In the genomic region with DNA sequence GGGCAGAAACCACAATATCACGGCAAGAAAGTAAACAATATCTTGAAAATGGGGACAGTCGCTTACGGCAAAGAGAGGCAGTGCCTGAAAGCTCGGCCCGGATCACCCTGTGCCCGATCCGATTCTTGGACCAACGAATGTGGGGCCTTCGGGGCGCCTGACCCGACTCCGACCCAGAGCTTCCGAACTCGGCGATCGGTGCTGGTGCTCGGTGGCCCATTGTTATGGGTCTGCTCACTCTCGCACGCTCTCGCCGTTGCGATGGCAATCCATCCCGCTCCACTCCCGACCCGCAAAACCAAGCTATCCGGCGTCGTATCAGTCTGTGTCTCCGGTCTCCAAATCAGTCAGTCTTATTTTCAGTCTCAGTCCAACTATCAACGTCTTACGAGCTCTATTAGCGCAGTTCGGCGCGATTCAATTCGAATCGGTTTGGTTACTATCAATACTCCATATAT, we compare ENCODE assay signal across 1 fruit fly cellular context.
A peak's percentile ranks its signal among the peaks of the same experiment; 100 is the strongest.
TF ChIP-seq lines count a peak whose summit lies in the region.

A gene (plus strand): TSS at position 362 of the 458 bp plus-strand sequence.

TF ChIP-seq in whole organism, embryonic, 481 proteins besides CTCF, POLR2A, EP300 and RAD21 (continued from another document and continues in another):
- TF ChIP-seq tna (GFP tag; IDR thresholded peaks at IDR 0.05; lab: Robert Waterston, UW; ENCODE audit: partially characterized antibody) (peak; percentile 33; the same call in 1 of the 2 replicates), ranshi (GFP tag; IDR thresholded peaks at IDR 0.05; lab: Robert Waterston, UW) (peak; percentile 36; the same call in 1 of the 2 replicates), ci (GFP tag; IDR thresholded peaks at IDR 0.05; lab: Robert Waterston, UW) (peak; percentile 80), zen2 (GFP tag; IDR thresholded peaks at IDR 0.05; lab: Robert Waterston, UW; ENCODE audit: partially characterized antibody) (0 out of 3 replicates have a peak, but pooled peaks have one; percentile 60), CG4282 (GFP tag; optimal IDR thresholded peaks at IDR 0.05; lab: Kevin White, UChicago) (no peak), slbo (GFP tag; IDR thresholded peaks at IDR 0.05; lab: Robert Waterston, UW) (0 out of 2 replicates have a peak, but pooled peaks have one; percentile 16), Dll (GFP tag; IDR thresholded peaks at IDR 0.05; lab: Robert Waterston, UW; ENCODE audit: partially characterized antibody) (0 out of 4 replicates have a peak, but pooled peaks have one; percentile 19), pho (GFP tag; optimal IDR thresholded peaks at IDR 0.05; lab: Kevin White, UChicago) (no peak), CG3995 (GFP tag; optimal IDR thresholded peaks at IDR 0.05; lab: Kevin White, UChicago) (no peak), seq (GFP tag; IDR thresholded peaks at IDR 0.05; lab: Robert Waterston, UW) (no peak), z (GFP tag; IDR thresholded peaks at IDR 0.05; lab: Robert Waterston, UW) (0 out of 3 replicates have a peak, but pooled peaks have one; percentile 31), CG3726 (GFP tag; IDR thresholded peaks at IDR 0.05; lab: Robert Waterston, UW) (no peak), ssp (GFP tag; IDR thresholded peaks at IDR 0.05; lab: Robert Waterston, UW) (no peak), CG6272 (GFP tag; IDR thresholded peaks at IDR 0.05; lab: Robert Waterston, UW) (no peak), CG10267 (tag; optimal IDR thresholded peaks at IDR 0.05; lab: Kevin White, UChicago) (no peak), CG2116 (GFP tag; optimal IDR thresholded peaks at IDR 0.05; lab: Kevin White, UChicago) (no peak), vvl (GFP tag; IDR thresholded peaks at IDR 0.05; lab: Robert Waterston, UW) (peak; percentile 71), slou (GFP tag; optimal IDR thresholded peaks at IDR 0.05; lab: Kevin White, UChicago) (no peak), gfzf (GFP tag; optimal IDR thresholded peaks at IDR 0.05; lab: Kevin White, UChicago) (no peak), btn (GFP tag; optimal IDR thresholded peaks at IDR 0.05; lab: Kevin White, UChicago) (no peak), CG9932 (GFP tag; IDR thresholded peaks at IDR 0.05; lab: Robert Waterston, UW) (peak; percentile 49), HHEX (GFP tag; optimal IDR thresholded peaks at IDR 0.05; lab: Kevin White, UChicago) (peak; percentile 58), org-1 (GFP tag; optimal IDR thresholded peaks at IDR 0.05; lab: Kevin White, UChicago) (no peak), tll (GFP tag; optimal IDR thresholded peaks at IDR 0.05; lab: Kevin White, UChicago) (no peak), CG12659 (GFP tag; optimal IDR thresholded peaks at IDR 0.05; lab: Kevin White, UChicago) (peak; percentile 29), Hr78 (GFP tag; optimal IDR thresholded peaks at IDR 0.05; lab: Kevin White, UChicago) (peak in 1 of 2 experiments; percentile 98), Fer2 (tag; optimal IDR thresholded peaks at IDR 0.05; lab: Kevin White, UChicago) (no peak), ase (GFP tag; IDR thresholded peaks at IDR 0.05; lab: Robert Waterston, UW) (0 out of 3 replicates have a peak, but pooled peaks have one; percentile 31), jigr1 (GFP tag; IDR thresholded peaks at IDR 0.05; lab: Robert Waterston, UW) (no peak), CG3847 (GFP tag; IDR thresholded peaks at IDR 0.05; lab: Robert Waterston, UW) (peak; percentile 49; the same call in 1 of the 2 replicates), GATAe (GFP tag; conservative IDR thresholded peaks at IDR 0.05; lab: Robert Waterston, UW) (peak; percentile 59), MBD-R2 (GFP tag; IDR thresholded peaks at IDR 0.05; lab: Robert Waterston, UW) (peak; percentile 26; the same call in 1 of the 2 replicates), CG14014 (GFP tag; IDR thresholded peaks at IDR 0.05; lab: Robert Waterston, UW) (peak; percentile 43; the same call in 1 of the 2 replicates), CG30020 (tag; optimal IDR thresholded peaks at IDR 0.05; lab: Kevin White, UChicago) (no peak), Ets65A (GFP tag; lab: Kevin White, UChicago) (no peak), bbx (GFP tag; IDR thresholded peaks at IDR 0.05; lab: Robert Waterston, UW; ENCODE audit: partially characterized antibody) (peak; percentile 48; the same call in 1 of the 2 replicates), Nf-YA (GFP tag; IDR thresholded peaks at IDR 0.05; lab: Robert Waterston, UW) (0 out of 2 replicates have a peak, but pooled peaks have one; percentile 23), odd (GFP tag; optimal IDR thresholded peaks at IDR 0.05; lab: Kevin White, UChicago) (peak; percentile 34), CG16815 (GFP tag; optimal IDR thresholded peaks at IDR 0.05; lab: Kevin White, UChicago) (no peak), psq (GFP tag; optimal IDR thresholded peaks at IDR 0.05; lab: Kevin White, UChicago) (no peak), CG6254 (GFP tag; optimal IDR thresholded peaks at IDR 0.05; lab: Kevin White, UChicago) (peak; percentile 99), CG32532 (GFP tag; IDR thresholded peaks at IDR 0.05; lab: Robert Waterston, UW) (peak; percentile 76; the same call in 1 of the 2 replicates), CG34224 (GFP tag; IDR thresholded peaks at IDR 0.05; lab: Robert Waterston, UW; ENCODE audit: partially characterized antibody) (peak; percentile 56; the same call in 2 of the 3 replicates), Lhr (GFP tag; optimal IDR thresholded peaks at IDR 0.05; lab: Kevin White, UChicago) (no peak), aop (GFP tag; IDR thresholded peaks at IDR 0.05; lab: Robert Waterston, UW) (no peak), CG11398 (GFP tag; optimal IDR thresholded peaks at IDR 0.05; lab: Kevin White, UChicago) (no peak), mirr (GFP tag; optimal IDR thresholded peaks at IDR 0.05; lab: Kevin White, UChicago) (peak; percentile 57), CG4730 (GFP tag; IDR thresholded peaks at IDR 0.05; lab: Robert Waterston, UW) (no peak), gem (tag; optimal IDR thresholded peaks at IDR 0.05; lab: Kevin White, UChicago) (no peak), CG10431 (GFP tag; optimal IDR thresholded peaks at IDR 0.05; lab: Kevin White, UChicago) (no peak), Med (GFP tag; lab: Kevin White, UChicago) (peak; percentile 90), Kr (GFP tag; optimal IDR thresholded peaks at IDR 0.05; lab: Kevin White, UChicago) (no peak), chinmo (GFP tag; IDR thresholded peaks at IDR 0.05; lab: Robert Waterston, UW; ENCODE audit: partially characterized antibody) (peak; percentile 74; the same call in 1 of the 4 replicates), CG18011 (GFP tag; optimal IDR thresholded peaks at IDR 0.05; lab: Kevin White, UChicago) (no peak), CG13287 (GFP tag; IDR thresholded peaks at IDR 0.05; lab: Robert Waterston, UW; ENCODE audit: partially characterized antibody) (peak; percentile 54; the same call in 1 of the 2 replicates), p53 (GFP tag; optimal IDR thresholded peaks at IDR 0.05; lab: Kevin White, UChicago) (no peak), bigmax (GFP tag; optimal IDR thresholded peaks at IDR 0.05; lab: Kevin White, UChicago) (peak; percentile 17), Bgb (GFP tag; IDR thresholded peaks at IDR 0.05; lab: Robert Waterston, UW; ENCODE audit: partially characterized antibody) (peak; percentile 35; the same call in 1 of the 2 replicates), nom (GFP tag; optimal IDR thresholded peaks at IDR 0.05; lab: Kevin White, UChicago) (peak; percentile 24), CG13296 (GFP tag; optimal IDR thresholded peaks at IDR 0.05; lab: Kevin White, UChicago) (peak; percentile 39), Fer1 (GFP tag; optimal IDR thresholded peaks at IDR 0.05; lab: Kevin White, UChicago) (peak; percentile 76), CG17186 (GFP tag; optimal IDR thresholded peaks at IDR 0.05; lab: Kevin White, UChicago) (no peak), CG13123 (GFP tag; optimal IDR thresholded peaks at IDR 0.05; lab: Kevin White, UChicago) (no peak), dysf (GFP tag; IDR thresholded peaks at IDR 0.05; lab: Robert Waterston, UW) (0 out of 3 replicates have a peak, but pooled peaks have one; percentile 22), fd64A (GFP tag; optimal IDR thresholded peaks at IDR 0.05; lab: Kevin White, UChicago) (no peak), sob (GFP tag; IDR thresholded peaks at IDR 0.05; lab: Robert Waterston, UW) (peak; percentile 50), HLH3B (GFP tag; IDR thresholded peaks at IDR 0.05; lab: Robert Waterston, UW) (peak; percentile 47; the same call in 1 of the 2 replicates), shn (GFP tag; optimal IDR thresholded peaks at IDR 0.05; lab: Kevin White, UChicago) (no peak), BtbVII (GFP tag; optimal IDR thresholded peaks at IDR 0.05; lab: Kevin White, UChicago) (peak; percentile 40), zfh1 (GFP tag; IDR thresholded peaks at IDR 0.05; lab: Robert Waterston, UW) (peak; percentile 37; the same call in 1 of the 3 replicates), CG2889 (GFP tag; IDR thresholded peaks at IDR 0.05; lab: Robert Waterston, UW) (no peak), Xrp1 (GFP tag; IDR thresholded peaks at IDR 0.05; lab: Robert Waterston, UW) (no peak), CG8924 (tag; optimal IDR thresholded peaks at IDR 0.05; lab: Kevin White, UChicago) (no peak), CG10959 (GFP tag; IDR thresholded peaks at IDR 0.05; lab: Robert Waterston, UW) (no peak), stc (GFP tag; IDR thresholded peaks at IDR 0.05; lab: Robert Waterston, UW) (peak; percentile 55; the same call in 1 of the 2 replicates), CG13424 (tag; optimal IDR thresholded peaks at IDR 0.05; lab: Kevin White, UChicago) (no peak), CG6854 (GFP tag; optimal IDR thresholded peaks at IDR 0.05; lab: Kevin White, UChicago) (peak; percentile 35), CG6765 (GFP tag; optimal IDR thresholded peaks at IDR 0.05; lab: Kevin White, UChicago) (peak; percentile 43), CG15479 (GFP tag; optimal IDR thresholded peaks at IDR 0.05; lab: Kevin White, UChicago) (no peak), CG17802 (tag; optimal IDR thresholded peaks at IDR 0.05; lab: Kevin White, UChicago) (no peak), emc (GFP tag; optimal IDR thresholded peaks at IDR 0.05; lab: Kevin White, UChicago) (no peak), caup (GFP tag; optimal IDR thresholded peaks at IDR 0.05; lab: Kevin White, UChicago; ENCODE audit: severe bottlenecking) (peak; percentile 59), gce (GFP tag; IDR thresholded peaks at IDR 0.05; lab: Robert Waterston, UW) (peak; percentile 45; the same call in 1 of the 3 replicates), lmd (GFP tag; IDR thresholded peaks at IDR 0.05; lab: Robert Waterston, UW) (no peak), B-H2 (GFP tag; optimal IDR thresholded peaks at IDR 0.05; lab: Kevin White, UChicago) (peak; percentile 34), cato (GFP tag; optimal IDR thresholded peaks at IDR 0.05; lab: Kevin White, UChicago; ENCODE audit: borderline replicate concordance) (no peak), zen (tag; optimal IDR thresholded peaks at IDR 0.05; lab: Kevin White, UChicago) (no peak), ERR (GFP tag; optimal IDR thresholded peaks at IDR 0.05; lab: Kevin White, UChicago) (no peak), Nf-YB (GFP tag; optimal IDR thresholded peaks at IDR 0.05; lab: Kevin White, UChicago) (no peak), schlank (tag; optimal IDR thresholded peaks at IDR 0.05; lab: Kevin White, UChicago) (peak; percentile 52), CG6175 (GFP tag; IDR thresholded peaks at IDR 0.05; lab: Robert Waterston, UW) (0 out of 3 replicates have a peak, but pooled peaks have one; percentile 31), CG17568 (GFP tag; optimal IDR thresholded peaks at IDR 0.05; lab: Kevin White, UChicago) (no peak), NK7.1 (GFP tag; optimal IDR thresholded peaks at IDR 0.05; lab: Kevin White, UChicago) (no peak), Mes4 (GFP tag; optimal IDR thresholded peaks at IDR 0.05; lab: Kevin White, UChicago) (peak; percentile 12), br (optimal IDR thresholded peaks at IDR 0.05; lab: Kevin White, UChicago) (no peak), CG4854 (GFP tag; optimal IDR thresholded peaks at IDR 0.05; lab: Kevin White, UChicago) (no peak), Trl (optimal IDR thresholded peaks at IDR 0.05; lab: Kevin White, UChicago) (peak; percentile 55 to 74), Trl (GFP tag; optimal IDR thresholded peaks at IDR 0.05; lab: Kevin White, UChicago) (peak; percentile 4), CG13624 (GFP tag; optimal IDR thresholded peaks at IDR 0.05; lab: Kevin White, UChicago) (no peak), Chrac-16 (GFP tag; optimal IDR thresholded peaks at IDR 0.05; lab: Kevin White, UChicago) (no peak), da (GFP tag; optimal IDR thresholded peaks at IDR 0.05; lab: Kevin White, UChicago) (no peak), Dad (GFP tag; optimal IDR thresholded peaks at IDR 0.05; lab: Kevin White, UChicago) (peak; percentile 21), CrebB (tag; optimal IDR thresholded peaks at IDR 0.05; lab: Kevin White, UChicago) (peak; percentile 45), lilli (GFP tag; optimal IDR thresholded peaks at IDR 0.05; lab: Kevin White, UChicago) (no peak), sd (tag; optimal IDR thresholded peaks at IDR 0.05; lab: Kevin White, UChicago) (no peak), CG12299 (tag; optimal IDR thresholded peaks at IDR 0.05; lab: Kevin White, UChicago) (peak; percentile 8), gro (GFP tag; optimal IDR thresholded peaks at IDR 0.05; lab: Kevin White, UChicago) (peak; percentile 13), CG1024 (GFP tag; IDR thresholded peaks at IDR 0.05; lab: Robert Waterston, UW) (no peak; the same call in 1 of the 2 replicates), jumu (GFP tag; optimal IDR thresholded peaks at IDR 0.05; lab: Kevin White, UChicago) (peak; percentile 12), MESR4 (GFP tag; optimal IDR thresholded peaks at IDR 0.05; lab: Kevin White, UChicago) (no peak), sisA (GFP tag; IDR thresholded peaks at IDR 0.05; lab: Robert Waterston, UW) (no peak), toy (GFP tag; IDR thresholded peaks at IDR 0.05; lab: Robert Waterston, UW) (peak; percentile 37; the same call in 1 of the 2 replicates), disco-r (GFP tag; optimal IDR thresholded peaks at IDR 0.05; lab: Kevin White, UChicago) (no peak), knrl (GFP tag; IDR thresholded peaks at IDR 0.05; lab: Robert Waterston, UW; ENCODE audit: partially characterized antibody) (no peak), pros (GFP tag; optimal IDR thresholded peaks at IDR 0.05; lab: Kevin White, UChicago) (peak; percentile 38), fd102C (GFP tag; optimal IDR thresholded peaks at IDR 0.05; lab: Kevin White, UChicago) (no peak), Dbx (GFP tag; IDR thresholded peaks at IDR 0.05; lab: Robert Waterston, UW) (peak; percentile 47; the same call in 1 of the 3 replicates), CG1233 (GFP tag; optimal IDR thresholded peaks at IDR 0.05; lab: Kevin White, UChicago) (no peak), tap (tag; optimal IDR thresholded peaks at IDR 0.05; lab: Kevin White, UChicago) (peak; percentile 23), onecut (GFP tag; IDR thresholded peaks at IDR 0.05; lab: Robert Waterston, UW) (peak; percentile 16; the same call in 1 of the 2 replicates), Ptx1 (GFP tag; IDR thresholded peaks at IDR 0.05; lab: Robert Waterston, UW) (no peak), CG9817 (tag; optimal IDR thresholded peaks at IDR 0.05; lab: Kevin White, UChicago) (no peak)
